Worm (Caenorhabditis elegans) whole organism, L4 larva: Measurements from ENCODE around the gene srz-20.

Experiments used
- R02D3.7 ChIP-seq: fragments of 150-350 bp; sonication (generic microtip); optimal IDR thresholded peaks from 3 replicates; lab custom pipeline; 2014; ENCODE audit warnings: missing biosample characterization, missing genetic modification characterization
- ZK337.2 ChIP-seq: fragments of 200-800 bp; sonication (Bioruptor generic); IDR thresholded peaks from 2 replicates; pipeline ENCODE4 v1.3.6; 2022; ENCODE audit warnings: missing genetic modification reagents, missing genetic modification characterization, missing compliant biosample characterization
- aha-1 ChIP-seq: fragments of 150-350 bp; peaks from one replicate; lab custom pipeline; 2014; ENCODE audit warnings: missing biosample characterization, missing genetic modification characterization
- ceh-20 ChIP-seq: fragments of 200-800 bp; sonication (Bioruptor generic); IDR thresholded peaks from 2 replicates; pipeline ENCODE4 v1.3.6; 2022; ENCODE audit warnings: missing genetic modification reagents, missing genetic modification characterization, missing compliant biosample characterization
- ceh-28 ChIP-seq: fragments of 150-350 bp; optimal IDR thresholded peaks from 2 replicates; lab custom pipeline; 2014; ENCODE audit warnings: missing biosample characterization, missing genetic modification reagents, missing genetic modification characterization
- daf-12 ChIP-seq: fragments of 150-350 bp; optimal IDR thresholded peaks from 2 replicates; lab custom pipeline; 2014; ENCODE audit warnings: missing biosample characterization, missing genetic modification reagents, missing genetic modification characterization
- fkh-10 ChIP-seq: fragments of 150-350 bp; optimal IDR thresholded peaks from 2 replicates; lab custom pipeline; 2014; ENCODE audit warnings: missing biosample characterization, missing genetic modification reagents, missing genetic modification characterization
- fos-1 ChIP-seq: fragments of 150-350 bp; optimal IDR thresholded peaks from 2 replicates; lab custom pipeline; 2014; ENCODE audit warnings: missing biosample characterization, missing genetic modification characterization
- lin-38 ChIP-seq: fragments of 200-800 bp; sonication (Bioruptor generic); IDR thresholded peaks from 2 replicates; pipeline ENCODE4 v1.3.6; 2022; ENCODE audit warnings: missing genetic modification reagents, missing genetic modification characterization, missing compliant biosample characterization
- nhr-237 ChIP-seq: sonication (generic microtip); optimal IDR thresholded peaks from 2 replicates; lab custom pipeline; 2017; ENCODE audit warnings: missing biosample characterization, missing genetic modification characterization
- skn-1 ChIP-seq: fragments of 150-350 bp; optimal IDR thresholded peaks from 2 replicates; lab custom pipeline; 2014; ENCODE audit warnings: missing biosample characterization, missing genetic modification characterization

- TF ChIP-seq ceh-28 (tag; lab: Kevin White, UChicago), result no peak
- TF ChIP-seq aha-1, result no peak
- no peak for TF ChIP-seq ZK337.2 (GFP tag; lab: Robert Waterston, UW)
- TF ChIP-seq daf-12 (tag; lab: Kevin White, UChicago), result no peak
- no peak for TF ChIP-seq nhr-237 (tag; lab: Kevin White, UChicago)
- TF ChIP-seq skn-1 (tag; lab: Kevin White, UChicago), result no peak
- TF ChIP-seq ceh-20 (GFP tag; lab: Robert Waterston, UW), result no peak
- TF ChIP-seq lin-38, result no peak
- TF ChIP-seq fkh-10 (GFP tag; lab: Kevin White, UChicago), result no peak
- no peak for TF ChIP-seq fos-1 (tag; lab: Kevin White, UChicago)
- no peak for TF ChIP-seq R02D3.7
These were observed 26.4 kb upstream of the srz-20 start, which contains the start of gene oac-21 for ce11 chrIV:3888963-3889362.
